Fruit fly (Drosophila melanogaster) whole organism, prepupa: ENCODE measurements around the gene CG15890.

Experiments used
- Blimp-1 ChIP-seq: fragments of 200-800 bp; sonication (Bioruptor generic); optimal IDR thresholded peaks from 3 replicates; lab custom pipeline; 2017; ENCODE audit warnings: missing biosample characterization, missing genetic modification characterization, mild to moderate bottlenecking, moderate library complexity, missing genetic modification reagents
- CG10631 ChIP-seq: fragments of 200-800 bp; sonication (Bioruptor generic); optimal IDR thresholded peaks from 2 replicates; lab custom pipeline; 2016; ENCODE audit warnings: missing biosample characterization, missing genetic modification characterization
- CG10669 ChIP-seq: fragments of 200-800 bp; sonication (Bioruptor generic); optimal IDR thresholded peaks from 3 replicates; lab custom pipeline; 2018; ENCODE audit warnings: missing biosample characterization, mild to moderate bottlenecking, missing genetic modification characterization, moderate library complexity
- CG11294 ChIP-seq: fragments of 200-800 bp; sonication (Bioruptor generic); IDR thresholded peaks from 2 replicates; pipeline ENCODE4 v1.3.6; 2022; ENCODE audit warnings: missing biosample characterization, missing genetic modification characterization
- CG11762 ChIP-seq: fragments of 200-800 bp; sonication (Bioruptor generic); optimal IDR thresholded peaks from 3 replicates; lab custom pipeline; 2016; ENCODE audit warnings: missing biosample characterization, missing genetic modification characterization; ENCODE audit not compliant: insufficient read depth
- CG11902 ChIP-seq: fragments of 200-800 bp; sonication (Bioruptor generic); optimal IDR thresholded peaks from 3 replicates; lab custom pipeline; 2016; ENCODE audit warnings: missing biosample characterization, missing genetic modification characterization
- CG15336 ChIP-seq: fragments of 200-800 bp; sonication (Bioruptor generic); IDR thresholded peaks from 2 replicates; pipeline ENCODE4 v1.3.6; 2022; ENCODE audit warnings: missing biosample characterization, missing genetic modification characterization
- CG1621 ChIP-seq: fragments of 200-800 bp; sonication (Bioruptor generic); optimal IDR thresholded peaks from 3 replicates; lab custom pipeline; 2018; ENCODE audit warnings: missing biosample characterization, mild to moderate bottlenecking, missing genetic modification characterization
- CG16779 ChIP-seq: fragments of 200-800 bp; sonication (Bioruptor generic); optimal IDR thresholded peaks from 3 replicates; lab custom pipeline; 2017; ENCODE audit warnings: missing biosample characterization, mild to moderate bottlenecking, missing genetic modification characterization
- CG31627 ChIP-seq: fragments of 200-800 bp; sonication (Bioruptor generic); optimal IDR thresholded peaks from 3 replicates; lab custom pipeline; 2016; ENCODE audit warnings: missing biosample characterization, missing genetic modification characterization
- CG32006 ChIP-seq: fragments of 200-800 bp; sonication (Bioruptor generic); optimal IDR thresholded peaks from 3 replicates; lab custom pipeline; 2017; ENCODE audit warnings: missing biosample characterization, mild to moderate bottlenecking, missing genetic modification characterization
- CG34406 ChIP-seq: fragments of 200-800 bp; sonication (Bioruptor generic); optimal IDR thresholded peaks from 3 replicates; lab custom pipeline; 2016; ENCODE audit warnings: missing biosample characterization, missing genetic modification characterization
- CG3919 ChIP-seq: fragments of 200-800 bp; sonication (Bioruptor generic); optimal IDR thresholded peaks from 3 replicates; lab custom pipeline; 2016; ENCODE audit warnings: missing biosample characterization, missing genetic modification characterization
- CG6163 ChIP-seq: fragments of 200-800 bp; sonication (Bioruptor generic); IDR thresholded peaks from 3 replicates; pipeline ENCODE4 v1.3.6; 2022; ENCODE audit warnings: missing biosample characterization, missing genetic modification characterization
- CG6276 ChIP-seq: fragments of 200-800 bp; sonication (Bioruptor generic); optimal IDR thresholded peaks from 2 replicates; lab custom pipeline; 2017; ENCODE audit warnings: missing biosample characterization, mild to moderate bottlenecking, missing genetic modification characterization
- CG6792 ChIP-seq: fragments of 200-800 bp; sonication (Bioruptor generic); optimal IDR thresholded peaks from 3 replicates; lab custom pipeline; 2016; ENCODE audit warnings: missing biosample characterization, missing genetic modification characterization
- CG6854 ChIP-seq: fragments of 200-800 bp; sonication (Bioruptor generic); optimal IDR thresholded peaks from 2 replicates; lab custom pipeline; 2017; ENCODE audit warnings: missing biosample characterization, mild to moderate bottlenecking, missing genetic modification characterization
- CG7368 ChIP-seq: fragments of 200-800 bp; sonication (Bioruptor generic); optimal IDR thresholded peaks from 3 replicates; lab custom pipeline; 2016; ENCODE audit warnings: missing biosample characterization, missing genetic modification characterization
- CG8119 ChIP-seq: fragments of 200-800 bp; sonication (Bioruptor generic); IDR thresholded peaks from 3 replicates; pipeline ENCODE4 v1.3.6; 2022; ENCODE audit warnings: missing biosample characterization, missing genetic modification characterization
- CG8319 ChIP-seq: fragments of 200-800 bp; sonication (Bioruptor generic); optimal IDR thresholded peaks from 3 replicates; lab custom pipeline; 2016; ENCODE audit warnings: missing biosample characterization, missing genetic modification characterization
- CG8632 ChIP-seq: fragments of 200-800 bp; sonication (Bioruptor generic); optimal IDR thresholded peaks from 3 replicates; lab custom pipeline; 2016; ENCODE audit warnings: missing biosample characterization, missing genetic modification characterization
- CG9139 ChIP-seq: fragments of 200-800 bp; sonication (Bioruptor generic); optimal IDR thresholded peaks from 3 replicates; lab custom pipeline; 2017; ENCODE audit warnings: missing biosample characterization, mild to moderate bottlenecking, missing genetic modification characterization
- Eip75B ChIP-seq: fragments of 200-800 bp; sonication (Bioruptor generic); optimal IDR thresholded peaks from 3 replicates; lab custom pipeline; 2016; ENCODE audit warnings: missing biosample characterization, missing genetic modification characterization
- Eip78C ChIP-seq: fragments of 200-800 bp; sonication (Bioruptor generic); peaks from one replicate; lab custom pipeline; 2016; ENCODE audit warnings: missing biosample characterization, missing genetic modification characterization
- Eip93F ChIP-seq: fragments of 200-800 bp; sonication (Bioruptor generic); optimal IDR thresholded peaks from 2 replicates; lab custom pipeline; 2016; ENCODE audit warnings: missing biosample characterization, mild to moderate bottlenecking, missing genetic modification characterization
- Ets21C ChIP-seq: fragments of 200-800 bp; sonication (Bioruptor generic); optimal IDR thresholded peaks from 3 replicates; lab custom pipeline; 2016; ENCODE audit warnings: missing biosample characterization, missing genetic modification characterization
- Ets96B ChIP-seq: fragments of 200-800 bp; optimal IDR thresholded peaks from 2 replicates; lab custom pipeline; 2019; ENCODE audit warnings: missing biosample characterization, mild to moderate bottlenecking, missing genetic modification characterization, moderate library complexity
- Gug ChIP-seq: fragments of 200-800 bp; sonication (Bioruptor generic); IDR thresholded peaks from 2 replicates; pipeline ENCODE4 v1.3.6; 2022; ENCODE audit warnings: missing biosample characterization, missing genetic modification characterization
- Hr38 ChIP-seq: sonication (Bioruptor generic); optimal IDR thresholded peaks from 2 replicates; lab custom pipeline; 2016; ENCODE audit warnings: missing biosample characterization, missing genetic modification characterization
- Hr39 ChIP-seq: fragments of 200-800 bp; sonication (Bioruptor generic); optimal IDR thresholded peaks from 2 replicates; lab custom pipeline; 2016; ENCODE audit warnings: missing biosample characterization, missing genetic modification characterization
- Hr4 ChIP-seq: fragments of 200-800 bp; sonication (Bioruptor generic); optimal IDR thresholded peaks from 3 replicates; lab custom pipeline; 2016; ENCODE audit warnings: missing biosample characterization, missing genetic modification characterization
- Lpt ChIP-seq: fragments of 200-800 bp; sonication (Bioruptor generic); optimal IDR thresholded peaks from 3 replicates; lab custom pipeline; 2016; ENCODE audit warnings: missing biosample characterization, missing genetic modification characterization
- Met ChIP-seq: fragments of 200-800 bp; sonication (Bioruptor generic); optimal IDR thresholded peaks from 3 replicates; lab custom pipeline; 2016; ENCODE audit warnings: missing biosample characterization, missing genetic modification characterization
- Smox ChIP-seq: fragments of 200-800 bp; sonication (Bioruptor generic); optimal IDR thresholded peaks from 3 replicates; lab custom pipeline; 2016; ENCODE audit warnings: missing biosample characterization, missing genetic modification characterization
- Sox15 ChIP-seq: fragments of 200-800 bp; sonication (Bioruptor generic); optimal IDR thresholded peaks from 3 replicates; lab custom pipeline; 2016; ENCODE audit warnings: missing biosample characterization, missing genetic modification characterization
- achi ChIP-seq: fragments of 200-800 bp; sonication (Bioruptor generic); optimal IDR thresholded peaks from 3 replicates; lab custom pipeline; 2016; ENCODE audit warnings: missing biosample characterization, missing genetic modification characterization
- acj6 ChIP-seq: fragments of 200-800 bp; sonication (Bioruptor generic); optimal IDR thresholded peaks from 3 replicates; lab custom pipeline; 2016; ENCODE audit warnings: missing biosample characterization, missing genetic modification characterization
- cyc ChIP-seq: fragments of 200-800 bp; sonication (Bioruptor generic); optimal IDR thresholded peaks from 3 replicates; lab custom pipeline; 2016; ENCODE audit warnings: missing biosample characterization, missing genetic modification characterization
- dac ChIP-seq: fragments of 200-800 bp; sonication (Bioruptor generic); optimal IDR thresholded peaks from 2 replicates; lab custom pipeline; 2017; ENCODE audit warnings: missing biosample characterization, mild to moderate bottlenecking, missing genetic modification characterization
- dsx ChIP-seq: fragments of 200-800 bp; optimal IDR thresholded peaks from 3 replicates; lab custom pipeline; 2019; ENCODE audit warnings: missing biosample characterization, mild to moderate bottlenecking, missing genetic modification characterization, moderate library complexity; ENCODE audit not compliant: poor library complexity, severe bottlenecking
- eg ChIP-seq: fragments of 200-800 bp; sonication (Bioruptor generic); IDR thresholded peaks from 3 replicates; pipeline ENCODE4 v1.3.6; 2022; ENCODE audit warnings: missing biosample characterization, missing genetic modification characterization
- esn ChIP-seq: fragments of 200-800 bp; sonication (Bioruptor generic); optimal IDR thresholded peaks from 2 replicates; lab custom pipeline; 2016; ENCODE audit warnings: missing biosample characterization, mild to moderate bottlenecking, missing genetic modification characterization, moderate library complexity
- fd59A ChIP-seq: fragments of 200-800 bp; sonication (Bioruptor generic); optimal IDR thresholded peaks from 2 replicates; lab custom pipeline; 2017; ENCODE audit warnings: missing biosample characterization, mild to moderate bottlenecking, missing genetic modification characterization, missing genetic modification reagents
- fd85E ChIP-seq: fragments of 200-800 bp; sonication (Bioruptor generic); optimal IDR thresholded peaks from 3 replicates; lab custom pipeline; 2016; ENCODE audit warnings: missing biosample characterization, missing genetic modification characterization
- fkh ChIP-seq: fragments of 200-800 bp; sonication (Bioruptor generic); optimal IDR thresholded peaks from 3 replicates; lab custom pipeline; 2017; ENCODE audit warnings: missing biosample characterization, mild to moderate bottlenecking, missing genetic modification characterization, moderate library complexity
- lz ChIP-seq: fragments of 200-800 bp; sonication (Bioruptor generic); optimal IDR thresholded peaks from 3 replicates; lab custom pipeline; 2016; ENCODE audit warnings: missing biosample characterization, missing genetic modification characterization
- pdm3 ChIP-seq: fragments of 200-800 bp; sonication (Bioruptor generic); optimal IDR thresholded peaks from 3 replicates; lab custom pipeline; 2016; ENCODE audit warnings: missing biosample characterization, missing genetic modification characterization
- salr ChIP-seq, 2 experiments: fragments of 200-800 bp; sonication (Bioruptor generic); optimal IDR thresholded peaks; 3 replicates each; lab custom pipeline; 2016 to 2018; ENCODE audit warnings: missing biosample characterization in 2 of 2, missing genetic modification characterization in 2 of 2, mild to moderate bottlenecking in 1 of 2
- spab ChIP-seq: fragments of 200-800 bp; sonication (Bioruptor generic); optimal IDR thresholded peaks from 2 replicates; lab custom pipeline; 2017; ENCODE audit warnings: missing biosample characterization, mild to moderate bottlenecking, missing genetic modification characterization, missing genetic modification reagents
- ss ChIP-seq, 2 experiments: fragments of 200-800 bp; sonication (Bioruptor generic); optimal IDR thresholded peaks; 2 replicates in 1 of 2; 3 replicates in 1 of 2; lab custom pipeline; 2017 to 2018; ENCODE audit warnings: mild to moderate bottlenecking in 2 of 2, missing biosample characterization in 2 of 2, missing genetic modification characterization in 2 of 2, moderate library complexity in 1 of 2
- svp ChIP-seq: fragments of 200-800 bp; sonication (Bioruptor generic); peaks from one replicate; lab custom pipeline; 2016; ENCODE audit warnings: missing biosample characterization, missing genetic modification characterization
- topi ChIP-seq: fragments of 200-800 bp; sonication (Bioruptor generic); optimal IDR thresholded peaks from 3 replicates; lab custom pipeline; 2016; ENCODE audit warnings: missing biosample characterization, missing genetic modification characterization
- vri ChIP-seq: fragments of 200-800 bp; sonication (Bioruptor generic); optimal IDR thresholded peaks from 3 replicates; lab custom pipeline; 2016; ENCODE audit warnings: missing biosample characterization, mild to moderate bottlenecking, missing genetic modification characterization

Gene CG15890

dm6 chrX:14810433-14810832 is 44.8 kb upstream of the CG15890 start:
- TF ChIP-seq CG11762 (GFP tag; lab: Kevin White, UChicago) (no peak), topi (peak; percentile 2), CG3919 (peak; percentile 19), Ets21C (GFP tag; lab: Kevin White, UChicago) (no peak), Hr38 (no peak), cyc (GFP tag; lab: Kevin White, UChicago) (peak; percentile 15), CG8319 (GFP tag; lab: Kevin White, UChicago) (no peak), CG15336 (GFP tag; lab: Robert Waterston, UW) (no peak), pdm3 (no peak), Blimp-1 (GFP tag; lab: Kevin White, UChicago) (no peak), CG6276 (GFP tag; lab: Kevin White, UChicago) (no peak), Met (GFP tag; lab: Kevin White, UChicago) (peak; percentile 11), fd85E (GFP tag; lab: Kevin White, UChicago) (no peak), CG6163 (GFP tag; lab: Robert Waterston, UW) (no peak), Hr39 (GFP tag; lab: Kevin White, UChicago) (no peak), dsx (GFP tag; lab: Kevin White, UChicago) (no peak), salr (GFP tag; optimal IDR thresholded peaks at IDR 0.05; lab: Kevin White, UChicago) (no peak), Eip93F (GFP tag; lab: Kevin White, UChicago) (no peak), CG9139 (GFP tag; lab: Kevin White, UChicago) (no peak), vri (GFP tag; lab: Kevin White, UChicago) (peak; percentile 3), CG8119 (GFP tag; lab: Robert Waterston, UW) (no peak), CG7368 (GFP tag; lab: Kevin White, UChicago) (no peak), ss (GFP tag; optimal IDR thresholded peaks at IDR 0.05; lab: Kevin White, UChicago) (no peak), CG11902 (GFP tag; lab: Kevin White, UChicago) (no peak), Eip78C (GFP tag; lab: Kevin White, UChicago) (peak; percentile 47), CG34406 (GFP tag; lab: Kevin White, UChicago) (peak; percentile 42), Lpt (GFP tag; lab: Kevin White, UChicago) (no peak), Smox (GFP tag; lab: Kevin White, UChicago) (peak; percentile 20), acj6 (GFP tag; lab: Kevin White, UChicago) (peak; percentile 28), Eip75B (GFP tag; lab: Kevin White, UChicago) (no peak), achi (GFP tag; lab: Kevin White, UChicago) (peak; percentile 13), eg (GFP tag; lab: Robert Waterston, UW) (no peak), fd59A (GFP tag; lab: Kevin White, UChicago) (no peak), CG6792 (GFP tag; lab: Kevin White, UChicago) (peak; percentile 17), Gug (GFP tag; lab: Robert Waterston, UW) (0 out of 2 replicates have a peak, but pooled peaks have one; percentile 26), svp (GFP tag; lab: Kevin White, UChicago) (peak; percentile 75), lz (peak; percentile 17), fkh (GFP tag; lab: Kevin White, UChicago) (no peak), spab (GFP tag; lab: Kevin White, UChicago) (no peak), CG11294 (GFP tag; lab: Robert Waterston, UW) (no peak), Hr4 (GFP tag; lab: Kevin White, UChicago) (no peak), CG1621 (tag; lab: Kevin White, UChicago) (no peak), esn (GFP tag; lab: Kevin White, UChicago) (peak; percentile 40), CG16779 (tag; lab: Kevin White, UChicago) (no peak), Ets96B (tag; lab: Kevin White, UChicago) (peak; percentile 12), CG10631 (GFP tag; lab: Kevin White, UChicago) (no peak), CG32006 (GFP tag; lab: Kevin White, UChicago) (peak; percentile 29), CG8632 (GFP tag; lab: Kevin White, UChicago) (peak; percentile 31), dac (GFP tag; lab: Kevin White, UChicago) (no peak), CG6854 (GFP tag; lab: Kevin White, UChicago) (no peak), CG31627 (GFP tag; lab: Kevin White, UChicago) (no peak), Sox15 (GFP tag; lab: Kevin White, UChicago) (no peak), CG10669 (GFP tag; lab: Kevin White, UChicago) (no peak)
